Worm (Caenorhabditis elegans) whole organism, mixed stage, embryonic: Measurements from ENCODE around the gene C08A9.3.
A peak's percentile ranks its signal among the peaks of the same experiment; 100 is the strongest.

Experiments used
- M03D4.4 ChIP-seq: sonication (generic microtip); optimal IDR thresholded peaks from 2 replicates; lab custom pipeline; 2017; ENCODE audit warnings: mild to moderate bottlenecking, missing genetic modification characterization, missing compliant biosample characterization
- bed-3 ChIP-seq: fragments of 200-800 bp; sonication (Bioruptor generic); optimal IDR thresholded peaks from 3 replicates; lab custom pipeline; 2018; ENCODE audit warnings: mild to moderate bottlenecking, missing genetic modification characterization, moderate library complexity, missing compliant biosample characterization
- blmp-1 ChIP-seq: fragments of 150-350 bp; optimal IDR thresholded peaks from 2 replicates; lab custom pipeline; 2014; ENCODE audit warnings: missing biosample characterization, missing genetic modification characterization
- ceh-39 ChIP-seq: fragments of 150-350 bp; optimal IDR thresholded peaks from 2 replicates; lab custom pipeline; 2014; ENCODE audit warnings: missing biosample characterization, missing genetic modification characterization
- ces-1 ChIP-seq: fragments of 150-350 bp; optimal IDR thresholded peaks from 2 replicates; lab custom pipeline; 2014; ENCODE audit warnings: missing biosample characterization, missing genetic modification reagents, missing genetic modification characterization
- cnd-1 ChIP-seq: fragments of 200-800 bp; sonication (Bioruptor generic); optimal IDR thresholded peaks from 2 replicates; lab custom pipeline; 2018; ENCODE audit warnings: mild to moderate bottlenecking, missing genetic modification characterization, missing compliant biosample characterization
- elt-1 ChIP-seq: sonication (generic microtip); optimal IDR thresholded peaks from 2 replicates; lab custom pipeline; 2017; ENCODE audit warnings: missing genetic modification characterization, mild to moderate bottlenecking, missing compliant biosample characterization, antibody characterized with exemption, moderate library complexity, borderline replicate concordance; ENCODE audit not compliant: insufficient read depth
- elt-3 ChIP-seq: fragments of 150-350 bp; optimal IDR thresholded peaks from 2 replicates; lab custom pipeline; 2014; ENCODE audit warnings: missing biosample characterization, missing genetic modification characterization
- flh-1 ChIP-seq: fragments of 200-800 bp; sonication (Bioruptor generic); optimal IDR thresholded peaks from 2 replicates; lab custom pipeline; 2018; ENCODE audit warnings: mild to moderate bottlenecking, missing genetic modification characterization, moderate library complexity, missing compliant biosample characterization
- ham-2 ChIP-seq: fragments of 200-800 bp; sonication (Bioruptor generic); optimal IDR thresholded peaks from 2 replicates; lab custom pipeline; 2018; ENCODE audit warnings: mild to moderate bottlenecking, missing genetic modification characterization, missing compliant biosample characterization
- hlh-1 ChIP-seq: fragments of 150-350 bp; optimal IDR thresholded peaks from 2 replicates; lab custom pipeline; 2014; ENCODE audit warnings: missing biosample characterization, missing genetic modification reagents, missing genetic modification characterization
- lin-13 ChIP-seq: fragments of 150-350 bp; optimal IDR thresholded peaks from 2 replicates; lab custom pipeline; 2014; ENCODE audit warnings: missing biosample characterization, missing genetic modification characterization
- lin-32 ChIP-seq: fragments of 200-800 bp; sonication (Bioruptor generic); optimal IDR thresholded peaks from 2 replicates; lab custom pipeline; 2018; ENCODE audit warnings: mild to moderate bottlenecking, missing genetic modification characterization, missing compliant biosample characterization
- lsy-2 ChIP-seq: fragments of 150-350 bp; optimal IDR thresholded peaks from 2 replicates; lab custom pipeline; 2014; ENCODE audit warnings: missing biosample characterization, missing genetic modification characterization
- mab-5 ChIP-seq: fragments of 150-350 bp; optimal IDR thresholded peaks from 2 replicates; lab custom pipeline; 2014; ENCODE audit warnings: missing biosample characterization, missing genetic modification characterization
- mep-1 ChIP-seq: fragments of 150-350 bp; optimal IDR thresholded peaks from 2 replicates; lab custom pipeline; 2017; ENCODE audit warnings: missing biosample characterization, missing genetic modification reagents, missing genetic modification characterization, inconsistent platforms
- mls-2 ChIP-seq: sonication (generic microtip); optimal IDR thresholded peaks from 2 replicates; lab custom pipeline; 2016; ENCODE audit warnings: mild to moderate bottlenecking, missing genetic modification characterization, moderate library complexity, missing compliant biosample characterization
- nhr-12 ChIP-seq: fragments of 150-350 bp; optimal IDR thresholded peaks from 2 replicates; lab custom pipeline; 2014; ENCODE audit warnings: missing biosample characterization, missing genetic modification characterization
- nhr-2 ChIP-seq: fragments of 150-350 bp; optimal IDR thresholded peaks from 2 replicates; lab custom pipeline; 2014; ENCODE audit warnings: missing biosample characterization, missing genetic modification characterization
- nhr-237 ChIP-seq: fragments of 150-350 bp; optimal IDR thresholded peaks from 2 replicates; lab custom pipeline; 2014; ENCODE audit warnings: missing biosample characterization, missing genetic modification characterization
- nhr-76 ChIP-seq: sonication (generic microtip); optimal IDR thresholded peaks from 2 replicates; lab custom pipeline; 2017; ENCODE audit warnings: missing biosample characterization, missing genetic modification characterization
- pha-4 ChIP-seq: fragments of 150-350 bp; optimal IDR thresholded peaks from 2 replicates; lab custom pipeline; 2018; ENCODE audit warnings: missing biosample characterization, missing genetic modification reagents, missing genetic modification characterization
- sem-2 ChIP-seq: fragments of 200-800 bp; sonication (Bioruptor generic); optimal IDR thresholded peaks from 2 replicates; lab custom pipeline; 2018; ENCODE audit warnings: mild to moderate bottlenecking, missing genetic modification characterization, missing compliant biosample characterization
- snpc-4 ChIP-seq: fragments of 150-350 bp; optimal IDR thresholded peaks from 2 replicates; lab custom pipeline; 2014; ENCODE audit warnings: missing biosample characterization, missing genetic modification characterization
- sptf-1 ChIP-seq: sonication (generic microtip); optimal IDR thresholded peaks from 2 replicates; lab custom pipeline; 2017; ENCODE audit warnings: mild to moderate bottlenecking, missing genetic modification characterization, moderate library complexity, missing compliant biosample characterization
- tbx-8 ChIP-seq: fragments of 200-800 bp; sonication (Bioruptor generic); optimal IDR thresholded peaks from 2 replicates; lab custom pipeline; 2018; ENCODE audit warnings: mild to moderate bottlenecking, missing genetic modification characterization, moderate library complexity, missing compliant biosample characterization
- unc-120 ChIP-seq: sonication (generic microtip); optimal IDR thresholded peaks from 2 replicates; lab custom pipeline; 2017; ENCODE audit warnings: missing genetic modification characterization, missing compliant biosample characterization; ENCODE audit not compliant: poor library complexity, severe bottlenecking
- unc-39 ChIP-seq: fragments of 150-350 bp; optimal IDR thresholded peaks from 2 replicates; lab custom pipeline; 2014; ENCODE audit warnings: missing biosample characterization, missing genetic modification characterization
- unc-62 ChIP-seq: fragments of 150-350 bp; optimal IDR thresholded peaks from 2 replicates; lab custom pipeline; 2014; ENCODE audit warnings: missing biosample characterization, missing genetic modification reagents, missing genetic modification characterization
- ztf-11 ChIP-seq: fragments of 150-350 bp; optimal IDR thresholded peaks from 2 replicates; lab custom pipeline; 2014; ENCODE audit warnings: missing biosample characterization, missing genetic modification characterization

The C08A9.3 gene

DNA sequence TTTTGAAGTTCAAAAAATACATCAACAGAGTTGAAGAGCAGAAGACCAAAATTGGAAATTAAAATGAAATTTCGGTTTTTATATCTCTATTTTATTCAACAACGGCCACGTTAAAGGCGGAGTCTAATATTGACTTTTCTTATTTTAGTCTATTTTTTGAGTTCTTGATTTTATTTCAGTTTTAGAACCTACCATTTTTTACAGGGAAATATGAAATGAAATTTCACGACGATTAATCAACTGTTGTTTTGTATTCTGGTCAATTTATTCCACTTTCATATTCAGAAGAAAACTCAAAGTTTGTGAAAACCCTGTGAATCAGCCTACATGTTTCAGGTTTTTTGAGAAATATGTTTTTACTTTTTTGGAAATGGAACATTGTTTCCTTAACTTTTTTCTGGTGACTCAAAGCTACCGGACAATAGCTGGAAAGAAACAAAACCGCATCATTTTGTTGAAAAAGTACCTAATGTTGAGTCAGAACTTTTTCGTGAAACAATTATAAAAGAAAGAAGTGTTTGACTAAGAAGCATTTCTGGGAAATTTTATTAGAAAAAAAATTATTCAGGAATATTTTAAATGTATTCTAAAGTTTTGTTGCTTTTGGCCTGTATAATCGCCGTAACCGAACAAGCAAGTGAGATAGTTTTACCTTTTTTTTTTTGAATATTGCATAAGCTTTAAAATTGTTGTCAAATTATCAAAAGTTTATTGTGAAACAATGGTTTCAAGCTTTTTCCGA is 12.3 kb downstream of the C08A9.3 start, which contains the start of the genes irld-23 and C08A9.10:
Gene irld-23, minus strand, starts transcription at position 51 of the 742 bp plus-strand sequence.
Gene C08A9.10, plus strand, starts transcription at position 545 of the 742 bp plus-strand sequence.
- TF ChIP-seq lin-13 (tag; lab: Kevin White, UChicago) (no peak), cnd-1 (tag; lab: Kevin White, UChicago) (no peak), tbx-8 (GFP tag; lab: Kevin White, UChicago) (no peak), blmp-1 (tag; lab: Kevin White, UChicago) (no peak), mep-1 (tag; lab: Kevin White, UChicago) (no peak), sem-2 (GFP tag; lab: Kevin White, UChicago) (no peak), lin-32 (GFP tag; lab: Kevin White, UChicago) (no peak), lsy-2 (tag; lab: Kevin White, UChicago) (no peak), nhr-76 (tag; lab: Kevin White, UChicago) (no peak)

DNA sequence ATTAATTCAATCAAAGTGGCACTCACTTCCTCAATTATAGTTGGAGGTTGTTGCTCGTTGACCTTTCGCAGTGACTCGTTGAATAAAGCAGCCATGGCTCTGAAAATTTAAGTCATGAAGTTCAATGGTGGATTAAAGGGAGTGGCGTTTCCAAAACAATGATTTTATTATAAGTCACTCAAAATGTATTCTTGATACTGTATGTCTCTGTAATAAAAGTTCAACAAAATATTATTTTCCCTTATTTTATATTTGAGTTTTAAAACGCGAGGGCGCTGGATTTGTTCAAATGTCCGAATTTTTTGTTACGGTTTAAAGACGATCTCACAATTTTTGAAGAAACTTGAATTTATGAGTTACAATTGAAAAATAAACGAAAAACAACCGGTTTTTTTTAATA is 21.0 kb downstream of the C08A9.3 start, which contains the start of gene C30G4.4:
Gene C30G4.4, minus strand, starts transcription at position 101 of the 400 bp plus-strand sequence.
- TF ChIP-seq lsy-2 (tag; lab: Kevin White, UChicago) (no peak), nhr-12 (tag; lab: Kevin White, UChicago) (no peak), blmp-1 (tag; lab: Kevin White, UChicago) (no peak)

DNA sequence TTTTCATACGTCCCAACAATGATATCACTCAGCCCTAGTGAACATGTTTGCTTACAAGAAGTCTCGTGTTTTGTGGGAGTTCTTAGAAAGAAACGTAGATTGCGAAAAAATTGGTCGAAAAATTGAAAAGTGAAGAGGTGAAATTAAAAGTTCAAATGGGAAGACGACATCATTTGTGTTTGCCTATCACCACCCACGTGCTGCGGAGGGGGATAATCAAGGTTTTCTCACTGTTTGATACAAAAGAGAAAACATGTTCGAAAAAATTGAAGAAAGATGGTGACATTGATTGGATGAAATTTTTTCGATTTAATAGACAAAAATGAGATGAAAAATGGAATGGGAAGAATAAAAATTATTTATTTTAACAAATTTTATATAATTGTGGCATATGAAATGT is 22.6 kb downstream of the C08A9.3 start:
- peak; percentile 5 for TF ChIP-seq hlh-1 (tag; lab: Kevin White, UChicago)
- TF ChIP-seq ham-2 (GFP tag; lab: Kevin White, UChicago), result no peak
- no peak for TF ChIP-seq unc-120 (tag; lab: Kevin White, UChicago)
- TF ChIP-seq unc-39 (tag; lab: Kevin White, UChicago), result no peak
- TF ChIP-seq pha-4 (tag; lab: Kevin White, UChicago), result no peak

DNA sequence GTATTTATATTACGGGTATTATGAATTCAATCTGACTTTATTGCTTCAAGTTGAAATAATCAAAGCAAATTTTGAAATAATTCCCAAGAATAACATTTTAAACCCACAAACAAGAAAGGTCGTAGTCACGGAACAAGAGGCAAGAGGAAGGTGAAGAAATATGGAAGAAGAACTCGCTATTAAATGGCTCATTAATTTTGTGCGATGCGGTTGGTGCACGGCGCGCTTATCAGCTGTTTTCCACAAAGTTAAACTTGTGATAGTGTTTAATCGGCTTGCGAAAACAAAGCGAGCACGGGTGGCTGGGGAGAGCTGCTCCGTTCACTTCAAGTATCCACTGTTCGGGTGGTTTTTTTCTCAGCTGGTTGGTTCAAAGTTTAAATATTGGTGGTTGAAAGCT is 26.2 kb downstream of the C08A9.3 start:
- TF ChIP-seq pha-4 (tag; lab: Kevin White, UChicago) (no peak), elt-3 (tag; lab: Kevin White, UChicago) (no peak), sem-2 (GFP tag; lab: Kevin White, UChicago) (no peak), flh-1 (GFP tag; lab: Kevin White, UChicago) (no peak), tbx-8 (GFP tag; lab: Kevin White, UChicago) (no peak), ham-2 (GFP tag; lab: Kevin White, UChicago) (no peak), blmp-1 (tag; lab: Kevin White, UChicago) (no peak), lin-32 (GFP tag; lab: Kevin White, UChicago) (no peak), lin-13 (tag; lab: Kevin White, UChicago) (no peak), mls-2 (tag; lab: Kevin White, UChicago) (no peak), ztf-11 (tag; lab: Kevin White, UChicago) (no peak), unc-62 (GFP tag; lab: Kevin White, UChicago) (no peak), lsy-2 (tag; lab: Kevin White, UChicago) (no peak), snpc-4 (tag; lab: Kevin White, UChicago) (no peak), ceh-39 (tag; lab: Kevin White, UChicago) (no peak), cnd-1 (tag; lab: Kevin White, UChicago) (no peak)

DNA sequence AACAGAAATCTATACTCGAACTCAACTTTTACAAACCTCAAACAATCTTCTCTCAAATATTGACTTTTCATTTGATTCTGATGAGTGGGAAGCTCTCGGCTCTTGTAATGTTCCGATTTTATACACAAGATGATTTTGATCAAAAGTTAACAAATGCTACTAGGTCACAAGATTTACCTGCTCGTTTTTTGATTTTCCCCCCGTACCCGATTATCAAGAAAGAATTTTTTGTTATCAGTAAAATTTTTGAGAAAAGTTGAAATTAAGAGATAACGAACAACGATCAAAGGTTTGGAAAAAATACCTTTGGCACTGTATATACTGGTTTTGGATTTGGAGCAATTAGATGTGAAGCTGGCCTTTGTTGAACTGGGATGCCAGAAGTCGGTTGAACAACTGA is 28.3 kb downstream of the C08A9.3 start:
- TF ChIP-seq ces-1, result no peak
- no peak for TF ChIP-seq nhr-12 (tag; lab: Kevin White, UChicago)
- TF ChIP-seq nhr-2 (tag; lab: Kevin White, UChicago), result no peak
- TF ChIP-seq ham-2 (GFP tag; lab: Kevin White, UChicago), result no peak
- TF ChIP-seq elt-3 (tag; lab: Kevin White, UChicago), result no peak
- no peak for TF ChIP-seq sem-2 (GFP tag; lab: Kevin White, UChicago)
- no peak for TF ChIP-seq sptf-1 (tag; lab: Kevin White, UChicago)
- no peak for TF ChIP-seq bed-3
- no peak for TF ChIP-seq elt-1 (tag; lab: Kevin White, UChicago)
- no peak for TF ChIP-seq mab-5 (tag; lab: Kevin White, UChicago)
- TF ChIP-seq snpc-4 (tag; lab: Kevin White, UChicago), result no peak
- TF ChIP-seq M03D4.4, result no peak
- no peak for TF ChIP-seq lin-32 (GFP tag; lab: Kevin White, UChicago)
- no peak for TF ChIP-seq nhr-237
- TF ChIP-seq pha-4 (tag; lab: Kevin White, UChicago), result no peak
- TF ChIP-seq, all 35 proteins: peak for 0
